Fruit fly (Drosophila melanogaster) whole organism, wandering third instar larva: Measurements from ENCODE around the gene CG12679.

Experiments
- CG9705 ChIP-seq: fragments of 200-800 bp; sonication (Bioruptor generic); optimal IDR thresholded peaks from 2 replicates; lab custom pipeline; 2018; ENCODE audit warnings: missing biosample characterization, mild to moderate bottlenecking, missing genetic modification characterization
- Dfd ChIP-seq: fragments of >200 bp; optimal IDR thresholded peaks from 2 replicates; lab custom pipeline; 2017; ENCODE audit warnings: missing biosample characterization, missing genetic modification characterization
- GATAd ChIP-seq: sonication (Bioruptor generic); optimal IDR thresholded peaks from 2 replicates; lab custom pipeline; 2016; ENCODE audit warnings: missing biosample characterization, missing genetic modification characterization
- HLH106 ChIP-seq: fragments of 200-800 bp; optimal IDR thresholded peaks from 3 replicates; lab custom pipeline; 2019; ENCODE audit warnings: missing biosample characterization, mild to moderate bottlenecking, missing genetic modification characterization, moderate library complexity
- Hr78 ChIP-seq: fragments of >200 bp; optimal IDR thresholded peaks from 2 replicates; lab custom pipeline; 2017; ENCODE audit warnings: missing biosample characterization, missing genetic modification characterization
- Jra ChIP-seq: sonication (Bioruptor generic); optimal IDR thresholded peaks from 2 replicates; lab custom pipeline; 2016; ENCODE audit warnings: missing biosample characterization, missing genetic modification characterization
- dsf ChIP-seq: sonication (Bioruptor generic); optimal IDR thresholded peaks from 2 replicates; lab custom pipeline; 2016; ENCODE audit warnings: missing biosample characterization, missing genetic modification characterization, borderline replicate concordance
- h ChIP-seq: fragments of 200-800 bp; sonication (Bioruptor generic); optimal IDR thresholded peaks from 3 replicates; lab custom pipeline; 2016; ENCODE audit warnings: missing biosample characterization, mild to moderate bottlenecking, missing genetic modification characterization
- lola ChIP-seq: fragments of >200 bp; optimal IDR thresholded peaks from 2 replicates; lab custom pipeline; 2017; ENCODE audit warnings: missing biosample characterization, missing genetic modification characterization
- psq ChIP-seq: fragments of 200-800 bp; sonication (Bioruptor generic); optimal IDR thresholded peaks from 3 replicates; lab custom pipeline; 2017; ENCODE audit warnings: missing biosample characterization, mild to moderate bottlenecking, missing genetic modification characterization, moderate library complexity
- woc ChIP-seq: sonication (Bioruptor generic); optimal IDR thresholded peaks from 2 replicates; lab custom pipeline; 2016; ENCODE audit warnings: missing biosample characterization, mild to moderate bottlenecking, missing genetic modification characterization

DNA sequence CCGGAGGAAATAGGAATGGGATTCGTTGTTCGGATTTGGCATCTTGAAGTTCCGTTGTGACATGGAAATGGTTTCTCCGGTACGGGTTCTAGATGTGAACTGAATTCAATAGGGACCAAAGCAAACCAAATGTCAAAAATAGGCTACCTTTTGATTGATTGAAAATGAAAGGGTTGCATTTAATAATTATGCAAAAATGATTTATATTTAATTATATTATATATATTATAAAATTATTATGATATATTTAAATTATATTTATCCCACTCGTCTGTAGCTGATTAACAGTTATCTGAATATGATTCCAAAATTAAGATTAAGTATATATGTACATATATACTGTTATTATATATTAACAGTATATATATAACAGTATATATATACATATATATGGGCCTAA lies 14.4 kb upstream of the CG12679 start, which contains the start of gene jb:
- TF ChIP-seq Dfd (GFP tag; lab: Kevin White, UChicago) (no peak), CG9705 (GFP tag; lab: Kevin White, UChicago) (no peak), Jra (no peak), dsf (GFP tag; lab: Kevin White, UChicago) (no peak), lola (no peak), HLH106 (tag; lab: Kevin White, UChicago) (no peak), h (GFP tag; lab: Kevin White, UChicago) (no peak), psq (GFP tag; lab: Kevin White, UChicago) (no peak), Hr78 (GFP tag; lab: Kevin White, UChicago) (no peak), woc (GFP tag; lab: Kevin White, UChicago) (no peak), GATAd (no peak)
